Fruit fly (Drosophila melanogaster) whole organism, embryonic: Measurements from ENCODE around the gene PNPase.

Experiments
- Ada2b ChIP-seq: fragments of 200-800 bp; sonication (Bioruptor generic); IDR thresholded peaks from 2 replicates; pipeline ENCODE4 v1.3.6; 2022; ENCODE audit warnings: missing biosample characterization, missing genetic modification characterization
- Aef1 ChIP-seq: fragments of 200-800 bp; sonication (Bioruptor generic); IDR thresholded peaks from 3 replicates; pipeline ENCODE4 v1.3.6; 2022; ENCODE audit warnings: missing biosample characterization, missing genetic modification characterization
- Bgb ChIP-seq: fragments of 200-800 bp; sonication (Bioruptor generic); IDR thresholded peaks from 2 replicates; pipeline ENCODE4 v1.3.6; 2022; ENCODE audit warnings: missing biosample characterization, missing genetic modification characterization; ENCODE audit not compliant: partially characterized antibody
- CG10274 ChIP-seq: fragments of 200-800 bp; sonication (Bioruptor generic); optimal IDR thresholded peaks from 3 replicates; lab custom pipeline; 2017; ENCODE audit warnings: missing biosample characterization, mild to moderate bottlenecking, missing genetic modification characterization
- CG10366 ChIP-seq: fragments of 200-800 bp; sonication (Bioruptor generic); IDR thresholded peaks from 2 replicates; pipeline ENCODE4 v1.3.6; 2022; ENCODE audit warnings: missing biosample characterization, missing genetic modification characterization
- CG12769 ChIP-seq: fragments of 200-800 bp; sonication (Bioruptor generic); optimal IDR thresholded peaks from 2 replicates; lab custom pipeline; 2019; ENCODE audit warnings: missing biosample characterization, mild to moderate bottlenecking, missing genetic modification characterization, moderate library complexity
- CG15073 ChIP-seq: fragments of 200-800 bp; sonication (Bioruptor generic); optimal IDR thresholded peaks from 2 replicates; lab custom pipeline; 2016; ENCODE audit warnings: missing biosample characterization, missing genetic modification characterization
- CG15514 ChIP-seq: fragments of 200-800 bp; sonication (Bioruptor generic); optimal IDR thresholded peaks from 3 replicates; lab custom pipeline; 2017; ENCODE audit warnings: missing biosample characterization, missing genetic modification characterization, mild to moderate bottlenecking, moderate library complexity, missing genetic modification reagents
- CG16779 ChIP-seq: fragments of 200-800 bp; sonication (Bioruptor generic); IDR thresholded peaks from 2 replicates; pipeline ENCODE4 v1.3.6; 2022; ENCODE audit warnings: missing biosample characterization, missing genetic modification characterization
- CG17568 ChIP-seq: fragments of 200-800 bp; sonication (Bioruptor generic); optimal IDR thresholded peaks from 2 replicates; lab custom pipeline; 2018; ENCODE audit warnings: missing biosample characterization, mild to moderate bottlenecking, missing genetic modification characterization, moderate library complexity
- CG17829 ChIP-seq: fragments of 200-800 bp; optimal IDR thresholded peaks from 2 replicates; lab custom pipeline; 2019; ENCODE audit warnings: missing biosample characterization, mild to moderate bottlenecking, missing genetic modification characterization, moderate library complexity
- CG3407 ChIP-seq: fragments of 200-800 bp; sonication (Bioruptor generic); optimal IDR thresholded peaks from 2 replicates; lab custom pipeline; 2018; ENCODE audit warnings: missing biosample characterization, mild to moderate bottlenecking, missing genetic modification characterization
- CG4820 ChIP-seq: fragments of 200-800 bp; sonication (Bioruptor generic); optimal IDR thresholded peaks from 3 replicates; lab custom pipeline; 2016; ENCODE audit warnings: missing biosample characterization, missing genetic modification characterization
- CG5245 ChIP-seq: fragments of 200-800 bp; sonication (Bioruptor generic); optimal IDR thresholded peaks from 3 replicates; lab custom pipeline; 2016; ENCODE audit warnings: missing biosample characterization, missing genetic modification characterization
- CG6272 ChIP-seq: fragments of 200-800 bp; sonication (Bioruptor generic); IDR thresholded peaks from 2 replicates; pipeline ENCODE4 v1.3.6; 2022; ENCODE audit warnings: missing biosample characterization, missing genetic modification characterization
- CG8290 ChIP-seq, 3 experiments: fragments of 200-800 bp; sonication (Bioruptor generic); optimal IDR thresholded peaks; 2 replicates each; lab custom pipeline; 2016 to 2019; ENCODE audit warnings: missing biosample characterization in 3 of 3, missing genetic modification characterization in 3 of 3, mild to moderate bottlenecking in 2 of 3, moderate library complexity in 1 of 3
- CG9437 ChIP-seq: fragments of 200-800 bp; sonication (Bioruptor generic); optimal IDR thresholded peaks from 2 replicates; lab custom pipeline; 2018; ENCODE audit warnings: missing biosample characterization, mild to moderate bottlenecking, missing genetic modification characterization
- CG9817 ChIP-seq: fragments of 200-800 bp; sonication (Bioruptor generic); optimal IDR thresholded peaks from 2 replicates; lab custom pipeline; 2018; ENCODE audit warnings: missing biosample characterization, mild to moderate bottlenecking, missing genetic modification characterization, moderate library complexity
- D ChIP-seq, 2 experiments: fragments of 200-800 bp in 1 of 2; fragments of >200 bp in 1 of 2; sonication (Bioruptor generic) in 1 of 2; optimal IDR thresholded peaks; 2 replicates in 1 of 2; 3 replicates in 1 of 2; lab custom pipeline; 2017; ENCODE audit warnings: mild to moderate bottlenecking in 1 of 2, missing biosample characterization in 1 of 2, missing genetic modification characterization in 1 of 2, missing genetic modification reagents in 1 of 2
- Doc3 ChIP-seq: fragments of 200-800 bp; sonication (Bioruptor generic); IDR thresholded peaks from 3 replicates; pipeline ENCODE4 v1.3.6; 2022; ENCODE audit warnings: missing biosample characterization, missing genetic modification characterization; ENCODE audit not compliant: partially characterized antibody
- Fer1 ChIP-seq: fragments of 200-800 bp; sonication (Bioruptor generic); optimal IDR thresholded peaks from 2 replicates; lab custom pipeline; 2017; ENCODE audit warnings: missing biosample characterization, mild to moderate bottlenecking, missing genetic modification characterization
- HHEX ChIP-seq: fragments of 200-800 bp; sonication (Bioruptor generic); optimal IDR thresholded peaks from 3 replicates; lab custom pipeline; 2017; ENCODE audit warnings: missing biosample characterization, mild to moderate bottlenecking, missing genetic modification characterization, missing genetic modification reagents
- HLH4C ChIP-seq: fragments of 200-800 bp; sonication (Bioruptor generic); IDR thresholded peaks from 3 replicates; pipeline ENCODE4 v1.3.6; 2022; ENCODE audit warnings: missing biosample characterization, missing genetic modification characterization; ENCODE audit not compliant: partially characterized antibody
- HmgD ChIP-seq: fragments of 200-800 bp; sonication (Bioruptor generic); optimal IDR thresholded peaks from 3 replicates; lab custom pipeline; 2016; ENCODE audit warnings: missing biosample characterization, missing genetic modification characterization
- Hmx ChIP-seq: fragments of 200-800 bp; sonication (Bioruptor generic); optimal IDR thresholded peaks from 2 replicates; lab custom pipeline; 2016; ENCODE audit warnings: missing biosample characterization, missing genetic modification characterization
- Max ChIP-seq: fragments of 200-800 bp; sonication (Bioruptor generic); optimal IDR thresholded peaks from 2 replicates; lab custom pipeline; 2016; ENCODE audit warnings: missing biosample characterization, mild to moderate bottlenecking, missing genetic modification characterization
- Nf-YA ChIP-seq: fragments of 200-800 bp; sonication (Bioruptor generic); IDR thresholded peaks from 2 replicates; pipeline ENCODE4 v1.3.6; 2022; ENCODE audit warnings: missing biosample characterization, missing genetic modification characterization
- YL-1 ChIP-seq: fragments of 200-800 bp; sonication (Bioruptor generic); optimal IDR thresholded peaks from 3 replicates; lab custom pipeline; 2017; ENCODE audit warnings: missing biosample characterization, mild to moderate bottlenecking, missing genetic modification characterization
- bbx ChIP-seq: fragments of 200-800 bp; sonication (Bioruptor generic); IDR thresholded peaks from 2 replicates; pipeline ENCODE4 v1.3.6; 2022; ENCODE audit warnings: missing biosample characterization, missing genetic modification characterization; ENCODE audit not compliant: partially characterized antibody
- bcd ChIP-seq: fragments of 200-800 bp; sonication (Bioruptor generic); optimal IDR thresholded peaks from 2 replicates; lab custom pipeline; 2017; ENCODE audit warnings: missing biosample characterization, mild to moderate bottlenecking, missing genetic modification characterization
- cas ChIP-seq: fragments of 200-800 bp; sonication (Bioruptor generic); IDR thresholded peaks from 2 replicates; pipeline ENCODE4 v1.3.6; 2022; ENCODE audit warnings: missing biosample characterization, missing genetic modification characterization
- crc ChIP-seq: fragments of 200-800 bp; sonication (Bioruptor generic); optimal IDR thresholded peaks from 2 replicates; lab custom pipeline; 2016; ENCODE audit warnings: missing biosample characterization, missing genetic modification characterization
- da ChIP-seq: fragments of 200-800 bp; sonication (Bioruptor generic); optimal IDR thresholded peaks from 2 replicates; lab custom pipeline; 2016; ENCODE audit warnings: missing biosample characterization, missing genetic modification characterization
- dm ChIP-seq: fragments of 200-800 bp; sonication (Bioruptor generic); optimal IDR thresholded peaks from 3 replicates; lab custom pipeline; 2016; ENCODE audit warnings: missing biosample characterization, missing genetic modification characterization
- dpn ChIP-seq, 2 experiments: fragments of 200-800 bp; sonication (Bioruptor generic); optimal IDR thresholded peaks; 3 replicates each; lab custom pipeline; 2016; ENCODE audit warnings: missing biosample characterization in 2 of 2, missing genetic modification characterization in 2 of 2
- eyg ChIP-seq: fragments of 200-800 bp; sonication (Bioruptor generic); optimal IDR thresholded peaks from 3 replicates; lab custom pipeline; 2016; ENCODE audit warnings: missing biosample characterization, missing genetic modification characterization
- gcm2 ChIP-seq: fragments of 200-800 bp; sonication (Bioruptor generic); optimal IDR thresholded peaks from 2 replicates; lab custom pipeline; 2016; ENCODE audit warnings: missing biosample characterization, missing genetic modification characterization
- hb ChIP-seq: fragments of 200-800 bp; sonication (Bioruptor generic); IDR thresholded peaks from 3 replicates; pipeline ENCODE4 v1.3.6; 2022; ENCODE audit warnings: missing biosample characterization, missing genetic modification characterization; ENCODE audit not compliant: partially characterized antibody
- kay ChIP-seq: fragments of 200-800 bp; sonication (Bioruptor generic); optimal IDR thresholded peaks from 2 replicates; lab custom pipeline; 2016; ENCODE audit warnings: missing biosample characterization, missing genetic modification characterization
- oc ChIP-seq: fragments of 200-800 bp; sonication (Bioruptor generic); optimal IDR thresholded peaks from 2 replicates; lab custom pipeline; 2018; ENCODE audit warnings: missing biosample characterization, mild to moderate bottlenecking, missing genetic modification characterization, moderate library complexity
- sim ChIP-seq: fragments of 200-800 bp; sonication (Bioruptor generic); IDR thresholded peaks from 2 replicates; pipeline ENCODE4 v1.3.6; 2022; ENCODE audit warnings: missing biosample characterization, missing genetic modification characterization
- slbo ChIP-seq: fragments of 200-800 bp; sonication (Bioruptor generic); IDR thresholded peaks from 2 replicates; pipeline ENCODE4 v1.3.6; 2022; ENCODE audit warnings: missing biosample characterization, missing genetic modification characterization
- ssp ChIP-seq: fragments of 200-800 bp; sonication (Bioruptor generic); IDR thresholded peaks from 2 replicates; pipeline ENCODE4 v1.3.6; 2022; ENCODE audit warnings: missing biosample characterization, missing genetic modification characterization
- tap ChIP-seq: fragments of 200-800 bp; optimal IDR thresholded peaks from 3 replicates; lab custom pipeline; 2019; ENCODE audit warnings: missing biosample characterization, mild to moderate bottlenecking, missing genetic modification characterization, moderate library complexity
- tgo ChIP-seq: fragments of 200-800 bp; sonication (Bioruptor generic); IDR thresholded peaks from 3 replicates; pipeline ENCODE4 v1.3.6; 2022; ENCODE audit warnings: missing biosample characterization, missing genetic modification characterization
- tio ChIP-seq: fragments of 200-800 bp; sonication (Bioruptor generic); optimal IDR thresholded peaks from 2 replicates; lab custom pipeline; 2017; ENCODE audit warnings: missing biosample characterization, missing genetic modification characterization, inconsistent platforms
- vvl ChIP-seq: fragments of 200-800 bp; sonication (Bioruptor generic); IDR thresholded peaks from 2 replicates; pipeline ENCODE4 v1.3.6; 2022; ENCODE audit warnings: missing biosample characterization, missing genetic modification characterization
- wor ChIP-seq: fragments of 200-800 bp; sonication (Bioruptor generic); IDR thresholded peaks from 2 replicates; pipeline ENCODE4 v1.3.6; 2022; ENCODE audit warnings: missing biosample characterization, missing genetic modification characterization
- yki ChIP-seq: fragments of >200 bp; optimal IDR thresholded peaks from 3 replicates; lab custom pipeline; 2018
- z ChIP-seq: fragments of 200-800 bp; sonication (Bioruptor generic); IDR thresholded peaks from 3 replicates; pipeline ENCODE4 v1.3.6; 2022; ENCODE audit warnings: missing biosample characterization, missing genetic modification characterization

The PNPase gene

DNA sequence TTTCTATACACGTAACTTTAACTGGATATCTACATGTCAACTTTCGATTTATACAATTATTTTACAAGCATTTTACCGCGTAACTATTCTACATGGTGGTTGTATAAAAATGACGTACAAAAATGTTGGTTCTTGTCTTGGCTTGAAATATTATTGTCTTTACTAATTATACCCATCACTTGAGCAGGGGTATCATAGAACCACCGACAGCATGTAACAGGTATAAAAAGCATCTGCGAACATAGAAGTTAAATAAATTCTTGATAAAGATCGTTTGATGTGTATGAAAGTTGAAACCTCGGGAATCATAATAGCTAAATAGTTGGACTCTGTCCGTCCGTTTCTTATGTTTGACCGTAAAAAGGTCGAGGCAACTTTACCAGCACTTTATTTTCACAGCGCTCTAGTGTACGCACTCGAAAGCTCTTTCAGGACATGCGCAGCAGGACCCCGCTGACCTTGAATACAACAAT is 24.0 kb downstream of the PNPase start (continued):
- TF ChIP-seq hb = peak; percentile 57; the same call in 1 of the 3 replicates
- no peak for TF ChIP-seq wor
- peak; percentile 40; the same call in 1 of the 2 replicates for TF ChIP-seq bbx (GFP tag; lab: Robert Waterston, UW)
- TF ChIP-seq CG17829 (tag; lab: Kevin White, UChicago) = peak; percentile 4
- TF ChIP-seq D (optimal IDR thresholded peaks at IDR 0.05; lab: Kevin White, UChicago) = no peak
- TF ChIP-seq D (GFP tag; optimal IDR thresholded peaks at IDR 0.05; lab: Kevin White, UChicago) = no peak
- TF ChIP-seq Aef1 (GFP tag; lab: Robert Waterston, UW) = no peak
- TF ChIP-seq dpn (GFP tag; optimal IDR thresholded peaks at IDR 0.05; lab: Kevin White, UChicago) = peak; percentile 36 to 60
- TF ChIP-seq cas (GFP tag; lab: Robert Waterston, UW) = no peak
- no peak for TF ChIP-seq tap (tag; lab: Kevin White, UChicago)
- peak; percentile 42; the same call in 1 of the 2 replicates for TF ChIP-seq Ada2b
- no peak for TF ChIP-seq Hmx (GFP tag; lab: Kevin White, UChicago)
- no peak for TF ChIP-seq oc (tag; lab: Kevin White, UChicago)
- TF ChIP-seq dm = no peak
- TF ChIP-seq da = no peak
- no peak for TF ChIP-seq CG3407
- TF ChIP-seq HmgD (GFP tag; lab: Kevin White, UChicago) = no peak
- TF ChIP-seq ssp (GFP tag; lab: Robert Waterston, UW) = no peak
- TF ChIP-seq Fer1 (GFP tag; lab: Kevin White, UChicago) = peak; percentile 43
- TF ChIP-seq CG9437 (GFP tag; lab: Kevin White, UChicago) = peak; percentile 17
- no peak for TF ChIP-seq tio
- TF ChIP-seq gcm2 = no peak
- TF ChIP-seq z (GFP tag; lab: Robert Waterston, UW) = no peak
- TF ChIP-seq CG8290 (GFP tag; optimal IDR thresholded peaks at IDR 0.05; lab: Kevin White, UChicago) = no peak
- TF ChIP-seq CG8290 (tag; optimal IDR thresholded peaks at IDR 0.05; lab: Kevin White, UChicago) = peak in 1 of 2 experiments; percentile 75
- TF ChIP-seq CG16779 (GFP tag; lab: Robert Waterston, UW) = no peak
- peak; percentile 54 for TF ChIP-seq bcd (GFP tag; lab: Kevin White, UChicago)
- no peak for TF ChIP-seq CG4820 (GFP tag; lab: Kevin White, UChicago)
- peak; percentile 75 for TF ChIP-seq CG12769 (tag; lab: Kevin White, UChicago)
- TF ChIP-seq CG17568 (GFP tag; lab: Kevin White, UChicago) = no peak
- TF ChIP-seq CG9817 (tag; lab: Kevin White, UChicago) = peak; percentile 55
- 0 out of 3 replicates have a peak, but pooled peaks have one; percentile 24 for TF ChIP-seq HLH4C (GFP tag; lab: Robert Waterston, UW)
- TF ChIP-seq CG10366 = peak; percentile 43
- no peak for TF ChIP-seq kay (GFP tag; lab: Kevin White, UChicago)
- no peak for TF ChIP-seq YL-1 (GFP tag; lab: Kevin White, UChicago)
- no peak for TF ChIP-seq Doc3 (GFP tag; lab: Robert Waterston, UW)
- no peak for TF ChIP-seq Nf-YA (GFP tag; lab: Robert Waterston, UW)
- peak; percentile 77 for TF ChIP-seq Bgb
- no peak for TF ChIP-seq CG5245
- TF ChIP-seq HHEX (GFP tag; lab: Kevin White, UChicago) = peak; percentile 9
- TF ChIP-seq crc (GFP tag; lab: Kevin White, UChicago) = no peak
- TF ChIP-seq vvl (GFP tag; lab: Robert Waterston, UW) = peak; percentile 56; the same call in 1 of the 2 replicates
- peak; percentile 78 for TF ChIP-seq slbo
- no peak for TF ChIP-seq sim
- TF ChIP-seq yki (lab: Kevin White, UChicago) = no peak
- no peak for TF ChIP-seq CG10274 (GFP tag; lab: Kevin White, UChicago)
- TF ChIP-seq Max (GFP tag; lab: Kevin White, UChicago) = no peak
- peak; percentile 30; the same call in 1 of the 3 replicates for TF ChIP-seq tgo (GFP tag; lab: Robert Waterston, UW)
- TF ChIP-seq CG6272 (GFP tag; lab: Robert Waterston, UW) = no peak
- peak; percentile 49 for TF ChIP-seq eyg (GFP tag; lab: Kevin White, UChicago)
- no peak for TF ChIP-seq CG15073 (GFP tag; lab: Kevin White, UChicago)
- peak; percentile 45 for TF ChIP-seq CG15514
